Fruit fly (Drosophila melanogaster) whole organism, embryonic: ENCODE data around the gene CG32176.
A peak's percentile ranks its signal among the peaks of the same experiment; 100 is the strongest.

ENCODE experiments used
- CG12391 ChIP-seq: fragments of 200-800 bp; sonication (Bioruptor generic); optimal IDR thresholded peaks from 3 replicates; lab custom pipeline; 2018; ENCODE audit warnings: missing biosample characterization, mild to moderate bottlenecking, missing genetic modification characterization, moderate library complexity
- CG12769 ChIP-seq: fragments of 200-800 bp; sonication (Bioruptor generic); optimal IDR thresholded peaks from 2 replicates; lab custom pipeline; 2019; ENCODE audit warnings: missing biosample characterization, mild to moderate bottlenecking, missing genetic modification characterization, moderate library complexity
- CG13296 ChIP-seq: fragments of 200-800 bp; sonication (Bioruptor generic); optimal IDR thresholded peaks from 3 replicates; lab custom pipeline; 2018; ENCODE audit warnings: missing biosample characterization, mild to moderate bottlenecking, missing genetic modification characterization
- CG15011 ChIP-seq: fragments of 200-800 bp; sonication (Bioruptor generic); optimal IDR thresholded peaks from 3 replicates; lab custom pipeline; 2018; ENCODE audit warnings: missing biosample characterization, mild to moderate bottlenecking, missing genetic modification characterization
- CG15479 ChIP-seq: fragments of 200-800 bp; sonication (Bioruptor generic); optimal IDR thresholded peaks from 3 replicates; lab custom pipeline; 2019; ENCODE audit warnings: missing biosample characterization, mild to moderate bottlenecking, missing genetic modification characterization, moderate library complexity
- CG15514 ChIP-seq: fragments of 200-800 bp; sonication (Bioruptor generic); optimal IDR thresholded peaks from 3 replicates; lab custom pipeline; 2017; ENCODE audit warnings: missing biosample characterization, missing genetic modification characterization, mild to moderate bottlenecking, moderate library complexity, missing genetic modification reagents
- CG1602 ChIP-seq: fragments of 200-800 bp; sonication (Bioruptor generic); optimal IDR thresholded peaks from 3 replicates; lab custom pipeline; 2016; ENCODE audit warnings: missing biosample characterization, missing genetic modification characterization
- CG1647 ChIP-seq: fragments of 200-800 bp; sonication (Bioruptor generic); optimal IDR thresholded peaks from 3 replicates; lab custom pipeline; 2016; ENCODE audit warnings: missing biosample characterization, missing genetic modification characterization
- CG16863 ChIP-seq: fragments of 200-800 bp; sonication (Bioruptor generic); optimal IDR thresholded peaks from 3 replicates; lab custom pipeline; 2016; ENCODE audit warnings: missing biosample characterization, missing genetic modification characterization
- CG17328 ChIP-seq: fragments of 200-800 bp; sonication (Bioruptor generic); IDR thresholded peaks from 2 replicates; pipeline ENCODE4 v1.3.6; 2022; ENCODE audit warnings: missing biosample characterization, missing genetic modification characterization
- CG30403 ChIP-seq: fragments of 200-800 bp; sonication (Bioruptor generic); optimal IDR thresholded peaks from 3 replicates; lab custom pipeline; 2016; ENCODE audit warnings: missing biosample characterization, missing genetic modification characterization
- CG32532 ChIP-seq: fragments of 200-800 bp; sonication (Bioruptor generic); IDR thresholded peaks from 2 replicates; pipeline ENCODE4 v1.3.6; 2022; ENCODE audit warnings: missing biosample characterization, missing genetic modification characterization
- CG3281 ChIP-seq: fragments of 200-800 bp; sonication (Bioruptor generic); optimal IDR thresholded peaks from 3 replicates; lab custom pipeline; 2017; ENCODE audit warnings: missing biosample characterization, mild to moderate bottlenecking, missing genetic modification characterization
- CG7357 ChIP-seq: fragments of 200-800 bp; sonication (Bioruptor generic); IDR thresholded peaks from 3 replicates; pipeline ENCODE4 v1.3.6; 2022; ENCODE audit warnings: missing biosample characterization, missing genetic modification characterization
- CG7987 ChIP-seq: fragments of 200-800 bp; sonication (Bioruptor generic); optimal IDR thresholded peaks from 2 replicates; lab custom pipeline; 2018; ENCODE audit warnings: missing biosample characterization, mild to moderate bottlenecking, missing genetic modification characterization, moderate library complexity
- CG8765 ChIP-seq: fragments of 200-800 bp; sonication (Bioruptor generic); IDR thresholded peaks from 2 replicates; pipeline ENCODE4 v1.3.6; 2022; ENCODE audit warnings: missing biosample characterization, missing genetic modification characterization
- CG8924 ChIP-seq: fragments of 200-800 bp; optimal IDR thresholded peaks from 3 replicates; lab custom pipeline; 2019; ENCODE audit warnings: missing biosample characterization, mild to moderate bottlenecking, missing genetic modification characterization, moderate library complexity
- CkIIα-i1 ChIP-seq: fragments of 200-800 bp; sonication (Bioruptor generic); IDR thresholded peaks from 2 replicates; pipeline ENCODE4 v1.3.6; 2022; ENCODE audit warnings: missing biosample characterization, missing genetic modification characterization
- Dip3 ChIP-seq: fragments of 200-800 bp; sonication (Bioruptor generic); optimal IDR thresholded peaks from 3 replicates; lab custom pipeline; 2016; ENCODE audit warnings: missing biosample characterization, missing genetic modification characterization
- Lim3 ChIP-seq: fragments of 200-800 bp; sonication (Bioruptor generic); IDR thresholded peaks from 2 replicates; pipeline ENCODE4 v1.3.6; 2022; ENCODE audit warnings: missing biosample characterization, missing genetic modification characterization
- Mes4 ChIP-seq: fragments of 200-800 bp; sonication (Bioruptor generic); optimal IDR thresholded peaks from 2 replicates; lab custom pipeline; 2016; ENCODE audit warnings: missing biosample characterization, missing genetic modification characterization
- Myb ChIP-seq: fragments of 200-800 bp; sonication (Bioruptor generic); optimal IDR thresholded peaks from 2 replicates; lab custom pipeline; 2016; ENCODE audit warnings: missing biosample characterization, missing genetic modification characterization
- NC2α ChIP-seq: fragments of 200-800 bp; sonication (Bioruptor generic); optimal IDR thresholded peaks from 2 replicates; lab custom pipeline; 2016; ENCODE audit warnings: missing biosample characterization, missing genetic modification characterization
- Pdp1 ChIP-seq, 2 experiments: fragments of 200-800 bp; sonication (Bioruptor generic); optimal IDR thresholded peaks; 3 replicates each; lab custom pipeline; 2016; ENCODE audit warnings: missing biosample characterization in 2 of 2, missing genetic modification characterization in 2 of 2, mild to moderate bottlenecking in 1 of 2, moderate library complexity in 1 of 2
- Poxn ChIP-seq: fragments of 200-800 bp; sonication (Bioruptor generic); IDR thresholded peaks from 2 replicates; pipeline ENCODE4 v1.3.6; 2022; ENCODE audit warnings: missing biosample characterization, missing genetic modification characterization
- Rx ChIP-seq: fragments of 200-800 bp; sonication (Bioruptor generic); IDR thresholded peaks from 2 replicates; pipeline ENCODE4 v1.3.6; 2022; ENCODE audit warnings: missing biosample characterization, missing genetic modification characterization
- Sry-β ChIP-seq: fragments of 200-800 bp; sonication (Bioruptor generic); optimal IDR thresholded peaks from 2 replicates; lab custom pipeline; 2018; ENCODE audit warnings: missing biosample characterization, mild to moderate bottlenecking, missing genetic modification characterization, moderate library complexity
- Vsx1 ChIP-seq: fragments of 200-800 bp; sonication (Bioruptor generic); optimal IDR thresholded peaks from 2 replicates; lab custom pipeline; 2017; ENCODE audit warnings: missing biosample characterization, mild to moderate bottlenecking, missing genetic modification characterization, missing genetic modification reagents
- Xrp1 ChIP-seq: fragments of 200-800 bp; sonication (Bioruptor generic); IDR thresholded peaks from 2 replicates; pipeline ENCODE4 v1.3.6; 2022; ENCODE audit warnings: missing biosample characterization, missing genetic modification characterization
- cg ChIP-seq: fragments of 200-800 bp; sonication (Bioruptor generic); optimal IDR thresholded peaks from 3 replicates; lab custom pipeline; 2019; ENCODE audit warnings: missing biosample characterization, mild to moderate bottlenecking, missing genetic modification characterization, moderate library complexity
- chif ChIP-seq, 2 experiments: fragments of 200-800 bp; sonication (Bioruptor generic); optimal IDR thresholded peaks; 3 replicates each; lab custom pipeline; 2016; ENCODE audit warnings: missing biosample characterization in 2 of 2, missing genetic modification characterization in 2 of 2
- chn ChIP-seq: fragments of 200-800 bp; sonication (Bioruptor generic); optimal IDR thresholded peaks from 2 replicates; lab custom pipeline; 2016; ENCODE audit warnings: missing biosample characterization, missing genetic modification characterization
- crc ChIP-seq: fragments of 200-800 bp; sonication (Bioruptor generic); optimal IDR thresholded peaks from 2 replicates; lab custom pipeline; 2016; ENCODE audit warnings: missing biosample characterization, missing genetic modification characterization
- danr ChIP-seq: fragments of 200-800 bp; sonication (Bioruptor generic); IDR thresholded peaks from 2 replicates; pipeline ENCODE4 v1.3.6; 2022; ENCODE audit warnings: missing biosample characterization, missing genetic modification characterization
- disco-r ChIP-seq: fragments of 200-800 bp; sonication (Bioruptor generic); optimal IDR thresholded peaks from 2 replicates; lab custom pipeline; 2016; ENCODE audit warnings: missing biosample characterization, missing genetic modification characterization
- esg ChIP-seq: fragments of 200-800 bp; sonication (Bioruptor generic); conservative IDR thresholded peaks from 2 replicates; pipeline ENCODE4 v1.3.6; 2022; ENCODE audit warnings: missing biosample characterization, missing genetic modification characterization
- gro ChIP-seq: fragments of 200-800 bp; sonication (Bioruptor generic); optimal IDR thresholded peaks from 2 replicates; lab custom pipeline; 2016; ENCODE audit warnings: missing biosample characterization, missing genetic modification characterization
- gsb-n ChIP-seq: fragments of 200-800 bp; sonication (Bioruptor generic); optimal IDR thresholded peaks from 3 replicates; lab custom pipeline; 2018; ENCODE audit warnings: missing biosample characterization, mild to moderate bottlenecking, missing genetic modification characterization
- ham ChIP-seq: fragments of 200-800 bp; sonication (Bioruptor generic); IDR thresholded peaks from 2 replicates; pipeline ENCODE4 v1.3.6; 2022; ENCODE audit warnings: missing biosample characterization, missing genetic modification characterization
- hth ChIP-seq: fragments of >200 bp; optimal IDR thresholded peaks from 2 replicates; lab custom pipeline; 2017; ENCODE audit warnings: inconsistent platforms
- inv ChIP-seq: fragments of 200-800 bp; sonication (Bioruptor generic); IDR thresholded peaks from 2 replicates; pipeline ENCODE4 v1.3.6; 2022; ENCODE audit warnings: missing biosample characterization, missing genetic modification characterization; ENCODE audit not compliant: partially characterized antibody
- nau ChIP-seq: fragments of 200-800 bp; sonication (Bioruptor generic); optimal IDR thresholded peaks from 3 replicates; lab custom pipeline; 2017; ENCODE audit warnings: missing biosample characterization, mild to moderate bottlenecking, missing genetic modification characterization, missing genetic modification reagents
- pho ChIP-seq: fragments of 200-800 bp; sonication (Bioruptor generic); optimal IDR thresholded peaks from 2 replicates; lab custom pipeline; 2016; ENCODE audit warnings: missing biosample characterization, missing genetic modification characterization
- prd ChIP-seq, 3 experiments: fragments of >200 bp in 2 of 3; fragments of 200-800 bp in 1 of 3; sonication (Bioruptor generic) in 1 of 3; optimal IDR thresholded peaks in 2 of 3; IDR thresholded peaks in 1 of 3; 2 replicates in 2 of 3; 3 replicates in 1 of 3; pipeline versions ENCODE4 v1.3.6 to Lab custom; 2017 to 2022; ENCODE audit warnings: missing biosample characterization in 1 of 3, missing genetic modification characterization in 1 of 3
- sd ChIP-seq: fragments of 200-800 bp; sonication (Bioruptor generic); optimal IDR thresholded peaks from 3 replicates; lab custom pipeline; 2018; ENCODE audit warnings: missing biosample characterization, mild to moderate bottlenecking, missing genetic modification characterization, moderate library complexity
- sens ChIP-seq: fragments of 200-800 bp; sonication (Bioruptor generic); peaks from one replicate; lab custom pipeline; 2016; ENCODE audit warnings: missing biosample characterization, missing genetic modification characterization
- slou ChIP-seq: fragments of 200-800 bp; sonication (Bioruptor generic); optimal IDR thresholded peaks from 3 replicates; lab custom pipeline; 2016; ENCODE audit warnings: missing biosample characterization, missing genetic modification characterization
- ssp ChIP-seq: fragments of 200-800 bp; sonication (Bioruptor generic); IDR thresholded peaks from 2 replicates; pipeline ENCODE4 v1.3.6; 2022; ENCODE audit warnings: missing biosample characterization, missing genetic modification characterization
- tup ChIP-seq: fragments of 200-800 bp; sonication (Bioruptor generic); optimal IDR thresholded peaks from 2 replicates; lab custom pipeline; 2016; ENCODE audit warnings: missing biosample characterization, mild to moderate bottlenecking, missing genetic modification characterization, moderate library complexity
- twi ChIP-seq: fragments of 200-800 bp; optimal IDR thresholded peaks from 2 replicates; lab custom pipeline; 2019; ENCODE audit warnings: missing biosample characterization, mild to moderate bottlenecking, missing genetic modification characterization, moderate library complexity
- usp ChIP-seq: fragments of >200 bp; optimal IDR thresholded peaks from 2 replicates; lab custom pipeline; 2017; ENCODE audit warnings: missing biosample characterization, missing genetic modification characterization
- wdn ChIP-seq: fragments of 200-800 bp; sonication (Bioruptor generic); IDR thresholded peaks from 2 replicates; pipeline ENCODE4 v1.3.6; 2022; ENCODE audit warnings: missing biosample characterization, missing genetic modification characterization

CG32176 gene

dm6 chr3L:17475979-17476393 is 42.3 kb downstream of the CG32176 start, which contains the start of gene CG34250 (continued):
- no peak for TF ChIP-seq gro (GFP tag; lab: Kevin White, UChicago)
- TF ChIP-seq tup (GFP tag; lab: Kevin White, UChicago): no peak
- no peak for TF ChIP-seq chn
- peak; percentile 32 for TF ChIP-seq CG30403 (GFP tag; lab: Kevin White, UChicago)
- TF ChIP-seq Pdp1 (GFP tag; optimal IDR thresholded peaks at IDR 0.05; lab: Kevin White, UChicago): peak in 1 of 2 experiments; percentile 2
- no peak for TF ChIP-seq Poxn (GFP tag; lab: Robert Waterston, UW)
- TF ChIP-seq hth: no peak
- no peak for TF ChIP-seq Xrp1
- TF ChIP-seq inv (GFP tag; lab: Robert Waterston, UW): peak; percentile 72; the same call in 1 of the 2 replicates
- peak; percentile 21 for TF ChIP-seq CG3281
- TF ChIP-seq slou (GFP tag; lab: Kevin White, UChicago): peak; percentile 10
- no peak for TF ChIP-seq CG7987
- no peak for TF ChIP-seq CG8765 (GFP tag; lab: Robert Waterston, UW)
- TF ChIP-seq CG16863 (GFP tag; lab: Kevin White, UChicago): no peak
- TF ChIP-seq sens: peak; percentile 78
- TF ChIP-seq CG17328: peak; percentile 21; the same call in 1 of the 2 replicates
- TF ChIP-seq ham: no peak
- TF ChIP-seq Sry-β: peak; percentile 1
- no peak for TF ChIP-seq chif (GFP tag; optimal IDR thresholded peaks at IDR 0.05; lab: Kevin White, UChicago)
- peak; percentile 17 for TF ChIP-seq Vsx1 (GFP tag; lab: Kevin White, UChicago)
- TF ChIP-seq crc (GFP tag; lab: Kevin White, UChicago): no peak
- TF ChIP-seq CG15011 (GFP tag; lab: Kevin White, UChicago): no peak
- no peak for TF ChIP-seq CG15479
- TF ChIP-seq cg (GFP tag; lab: Kevin White, UChicago): no peak
- no peak for TF ChIP-seq disco-r (GFP tag; lab: Kevin White, UChicago)
- no peak for TF ChIP-seq NC2α (GFP tag; lab: Kevin White, UChicago)
- TF ChIP-seq esg: no peak
- peak; percentile 48 for TF ChIP-seq CG1602 (GFP tag; lab: Kevin White, UChicago)
- TF ChIP-seq Rx (GFP tag; lab: Robert Waterston, UW): no peak
- no peak for TF ChIP-seq CG7357 (GFP tag; lab: Robert Waterston, UW)
- no peak for TF ChIP-seq wdn (GFP tag; lab: Robert Waterston, UW)
- TF ChIP-seq nau (GFP tag; lab: Kevin White, UChicago): peak; percentile 28
- no peak for TF ChIP-seq usp (GFP tag; lab: Kevin White, UChicago)
- no peak for TF ChIP-seq CkIIα-i1 (GFP tag; lab: Robert Waterston, UW)
- TF ChIP-seq CG13296 (GFP tag; lab: Kevin White, UChicago): no peak
- peak; percentile 48 for TF ChIP-seq CG12769 (tag; lab: Kevin White, UChicago)
- no peak for TF ChIP-seq gsb-n
- TF ChIP-seq prd (optimal IDR thresholded peaks at IDR 0.05; lab: Kevin White, UChicago): no peak
- no peak for TF ChIP-seq prd (GFP tag; IDR thresholded peaks at IDR 0.05; lab: Robert Waterston, UW)
- TF ChIP-seq danr (GFP tag; lab: Robert Waterston, UW): no peak
- TF ChIP-seq CG1647: no peak
- TF ChIP-seq Mes4 (GFP tag; lab: Kevin White, UChicago): no peak
- TF ChIP-seq CG12391: peak; percentile 77
- peak; percentile 51 for TF ChIP-seq CG32532 (GFP tag; lab: Robert Waterston, UW)
- TF ChIP-seq Dip3: peak; percentile 19
- peak; percentile 57 for TF ChIP-seq sd
- TF ChIP-seq Myb (GFP tag; lab: Kevin White, UChicago): peak; percentile 63
- peak; percentile 42 for TF ChIP-seq CG8924
- TF ChIP-seq pho (GFP tag; lab: Kevin White, UChicago): no peak
- no peak for TF ChIP-seq ssp (GFP tag; lab: Robert Waterston, UW)
- no peak for TF ChIP-seq Lim3 (GFP tag; lab: Robert Waterston, UW)
- peak; percentile 37 for TF ChIP-seq twi (tag; lab: Kevin White, UChicago)
- TF ChIP-seq CG15514 (GFP tag; lab: Kevin White, UChicago): peak; percentile 77
